Fruit fly (Drosophila melanogaster): Measurements from ENCODE around the gene CG31809.

dm6 chr2L:16882871-16883849 is 24.6 kb upstream of the CG31809 start:
- TF ChIP-seq salr (GFP tag; optimal IDR thresholded peaks at IDR 0.05) (no peak), CG6163 (GFP tag; IDR thresholded peaks at IDR 0.05) (0 out of 3 replicates have a peak, but pooled peaks have one; percentile 7), topi (GFP tag; optimal IDR thresholded peaks at IDR 0.05) (no peak), achi (GFP tag; optimal IDR thresholded peaks at IDR 0.05) (no peak), CG16779 (tag; optimal IDR thresholded peaks at IDR 0.05) (no peak), Lpt (GFP tag; optimal IDR thresholded peaks at IDR 0.05) (peak; percentile 25), pdm3 (GFP tag; optimal IDR thresholded peaks at IDR 0.05) (no peak), CG11294 (GFP tag; IDR thresholded peaks at IDR 0.05) (no peak), CG8119 (GFP tag; IDR thresholded peaks at IDR 0.05) (no peak), Blimp-1 (GFP tag; optimal IDR thresholded peaks at IDR 0.05) (no peak)

Measured in whole organism, prepupa.